Worm (Caenorhabditis elegans) whole organism, midembryonic: ENCODE measurements around the gene fbxc-7.

Experiments used
- cog-1 ChIP-seq: sonication (generic microtip); optimal IDR thresholded peaks from 2 replicates; lab custom pipeline; 2016; ENCODE audit warnings: missing genetic modification characterization, missing compliant biosample characterization
- flt-1 ChIP-seq: fragments of 200-800 bp; sonication (Bioruptor generic); IDR thresholded peaks from 2 replicates; pipeline ENCODE4 v1.3.6; 2022; ENCODE audit warnings: missing genetic modification characterization, missing compliant biosample characterization
- klf-2 ChIP-seq: fragments of 200-800 bp; sonication (Bioruptor generic); conservative IDR thresholded peaks from 2 replicates; pipeline ENCODE4 v1.3.6; 2022; ENCODE audit warnings: missing genetic modification reagents, missing genetic modification characterization, missing compliant biosample characterization
- tab-1 ChIP-seq: fragments of 200-800 bp; sonication (Bioruptor generic); IDR thresholded peaks from 2 replicates; pipeline ENCODE4 v1.3.6; 2022; ENCODE audit warnings: missing genetic modification characterization, missing compliant biosample characterization

DNA sequence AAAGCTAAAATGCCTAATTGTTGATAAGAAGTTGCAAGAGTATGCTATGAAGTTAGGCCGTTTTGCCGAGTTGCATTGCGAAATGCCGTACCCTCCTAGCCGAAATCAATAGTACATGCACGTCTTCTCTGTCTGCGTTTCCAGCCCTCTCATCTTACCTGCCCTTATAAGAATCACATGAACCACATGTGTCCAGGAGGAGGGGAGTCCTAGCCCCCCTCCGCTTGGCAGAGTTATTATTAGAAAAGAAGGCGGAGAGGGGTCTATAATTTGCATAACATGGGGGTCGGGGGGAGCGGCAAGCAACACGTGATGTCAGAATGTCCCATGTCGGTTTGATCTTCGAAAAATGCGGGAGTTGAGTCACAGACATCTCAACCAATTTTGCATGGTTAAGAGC is 1.7 kb upstream of the fbxc-7 start:
- TF ChIP-seq flt-1 (GFP tag; lab: Robert Waterston, UW) (peak; percentile 61; the same call in 1 of the 2 replicates), tab-1 (GFP tag; lab: Robert Waterston, UW) (no peak), klf-2 (GFP tag; lab: Robert Waterston, UW) (no peak), cog-1 (tag; lab: Kevin White, UChicago) (no peak)
